Worm (Caenorhabditis elegans): ENCODE data around the gene prp-40.

prp-40 gene

DNA sequence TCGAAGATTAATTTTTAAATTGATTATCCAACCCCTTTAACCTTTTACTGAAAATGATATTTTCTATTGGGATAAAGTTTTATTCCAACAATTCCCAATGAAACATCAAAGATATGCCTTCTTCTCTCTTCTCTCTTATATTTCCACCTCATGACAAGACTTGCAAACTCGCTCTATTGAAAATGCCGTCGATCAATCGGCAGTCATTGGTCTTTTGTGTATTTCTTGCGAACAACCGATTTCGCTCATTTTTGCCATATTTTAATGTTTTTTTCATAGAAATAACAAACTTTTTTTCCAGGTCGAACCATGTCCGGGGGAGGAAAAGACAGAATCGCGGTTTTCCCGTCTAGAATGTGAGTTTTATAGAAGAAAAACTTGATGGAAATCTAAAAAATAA is 14.1 kb upstream of the prp-40 start, which contains the start of gene vha-14 (continued):
- TF ChIP-seq zfp-2 (tag; optimal IDR thresholded peaks at IDR 0.05) (no peak), aha-1 (tag) (peak; percentile 67), egl-43 (GFP tag; IDR thresholded peaks at IDR 0.05) (no peak), ama-1 (optimal IDR thresholded peaks at IDR 0.05) (peak; percentile 43), unc-130 (GFP tag; optimal IDR thresholded peaks at IDR 0.05) (no peak), daf-16 (GFP tag; optimal IDR thresholded peaks at IDR 0.05) (no peak), daf-16 (tag; optimal IDR thresholded peaks at IDR 0.05) (peak; percentile 33), fkh-10 (GFP tag; optimal IDR thresholded peaks at IDR 0.05) (no peak), snpc-4 (tag; optimal IDR thresholded peaks at IDR 0.05) (no peak), nhr-42 (GFP tag; IDR thresholded peaks at IDR 0.05) (no peak)

DNA sequence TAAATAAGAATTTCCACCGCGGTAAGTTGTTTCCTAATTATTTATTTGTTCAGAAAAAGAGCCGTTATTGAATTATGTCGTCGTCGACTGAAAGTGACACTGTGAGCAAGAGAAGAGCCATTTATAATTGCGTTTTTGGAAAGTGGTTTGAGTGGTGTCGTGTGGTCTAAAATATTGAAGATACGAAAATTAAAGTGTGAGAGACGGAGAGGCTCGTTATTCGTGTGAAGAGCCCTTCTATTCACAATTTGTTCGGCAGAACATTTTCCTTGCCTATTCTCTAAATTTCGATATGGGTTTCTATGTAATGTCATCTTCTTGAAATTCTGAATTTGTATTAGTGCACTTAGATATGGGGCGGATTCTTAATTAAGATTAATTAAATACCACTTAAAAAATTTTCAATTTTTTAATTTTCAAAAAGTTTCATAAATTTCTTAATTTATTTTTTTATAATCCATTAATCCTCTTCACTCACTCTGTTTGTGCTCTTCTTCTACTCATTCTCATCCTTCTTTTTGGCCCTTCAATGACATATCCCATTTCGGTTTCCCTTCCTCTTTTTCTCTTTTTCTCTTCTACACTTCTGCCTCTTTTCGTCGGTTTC is 12.0 kb upstream of the prp-40 start:
- TF ChIP-seq nhr-41 (GFP tag; IDR thresholded peaks at IDR 0.05) = no peak
- TF ChIP-seq snpc-1.2 (GFP tag; IDR thresholded peaks at IDR 0.05) = no peak
- TF ChIP-seq jun-1 (tag; optimal IDR thresholded peaks at IDR 0.05) = no peak
- TF ChIP-seq T26A8.4 (GFP tag; IDR thresholded peaks at IDR 0.05) = peak; percentile 67; the same call in 1 of the 2 replicates
- TF ChIP-seq lin-1 (GFP tag; IDR thresholded peaks at IDR 0.05) = peak; percentile 36; the same call in 1 of the 2 replicates
- TF ChIP-seq nhr-25 (tag; optimal IDR thresholded peaks at IDR 0.05; ENCODE audit: borderline replicate concordance, insufficient read depth) = peak; percentile 9
- TF ChIP-seq T20F7.1 (GFP tag; optimal IDR thresholded peaks at IDR 0.05) = peak; percentile 55
- TF ChIP-seq mes-2 (tag; optimal IDR thresholded peaks at IDR 0.05; ENCODE audit: poor library complexity, severe bottlenecking) = peak; percentile 11
- peak; percentile 23 for TF ChIP-seq nhr-111 (GFP tag; optimal IDR thresholded peaks at IDR 0.05)
- peak; percentile 57 for TF ChIP-seq nhr-102 (tag; optimal IDR thresholded peaks at IDR 0.05)
- TF ChIP-seq lir-3 (tag; optimal IDR thresholded peaks at IDR 0.05) = no peak
- TF ChIP-seq duxl-1 (tag; optimal IDR thresholded peaks at IDR 0.05; ENCODE audit: poor library complexity) = no peak
- no peak for TF ChIP-seq lin-15B (tag; optimal IDR thresholded peaks at IDR 0.05)
- TF ChIP-seq dmd-6 (GFP tag; IDR thresholded peaks at IDR 0.05) = 0 out of 2 replicates have a peak, but pooled peaks have one; percentile 6
- TF ChIP-seq dmd-9 (GFP tag; IDR thresholded peaks at IDR 0.05) = 0 out of 2 replicates have a peak, but pooled peaks have one; percentile 10
- TF ChIP-seq zip-11 (GFP tag; IDR thresholded peaks at IDR 0.05) = no peak
- TF ChIP-seq dve-1 (tag; optimal IDR thresholded peaks at IDR 0.05; ENCODE audit: insufficient read depth) = peak; percentile 6
- TF ChIP-seq hmg-1.1 (GFP tag; IDR thresholded peaks at IDR 0.05) = 0 out of 2 replicates have a peak, but pooled peaks have one; percentile 11
- TF ChIP-seq Y48G9A.11 (GFP tag; IDR thresholded peaks at IDR 0.05) = 0 out of 2 replicates have a peak, but pooled peaks have one; percentile 24
- TF ChIP-seq daf-8 (GFP tag; IDR thresholded peaks at IDR 0.05) = no peak
- peak; percentile 9; the same call in 1 of the 2 replicates for TF ChIP-seq pha-4 (GFP tag; IDR thresholded peaks at IDR 0.05)
- no peak for TF ChIP-seq pha-4 (tag; optimal IDR thresholded peaks at IDR 0.05)
- TF ChIP-seq ceh-28 (tag; optimal IDR thresholded peaks at IDR 0.05) = no peak
- peak; percentile 41 for TF ChIP-seq ces-1 (GFP tag; optimal IDR thresholded peaks at IDR 0.05)
- peak; percentile 42 for TF ChIP-seq mep-1 (tag; optimal IDR thresholded peaks at IDR 0.05)
- TF ChIP-seq unc-39 (tag; optimal IDR thresholded peaks at IDR 0.05) = no peak
- peak; percentile 61 for TF ChIP-seq lim-7 (GFP tag; IDR thresholded peaks at IDR 0.05)
- TF ChIP-seq lin-13 (GFP tag; optimal IDR thresholded peaks at IDR 0.05) = peak; percentile 38
- peak; percentile 23 for TF ChIP-seq F10B5.3 (tag; optimal IDR thresholded peaks at IDR 0.05)
- 0 out of 4 replicates have a peak, but pooled peaks of 1 of the 2 experiments have one; percentile 17 for TF ChIP-seq madf-5 (GFP tag; IDR thresholded peaks at IDR 0.05)
- peak; percentile 15 for TF ChIP-seq aha-1 (tag)
- TF ChIP-seq ctbp-1 (GFP tag; IDR thresholded peaks at IDR 0.05) = peak; percentile 55
- peak; percentile 30 for TF ChIP-seq nhr-6 (tag; optimal IDR thresholded peaks at IDR 0.05)
- TF ChIP-seq fkh-10 (GFP tag; optimal IDR thresholded peaks at IDR 0.05) = no peak
- TF ChIP-seq skn-1 (tag; optimal IDR thresholded peaks at IDR 0.05) = no peak
- peak; percentile 92 for TF ChIP-seq ama-1 (optimal IDR thresholded peaks at IDR 0.05)
- TF ChIP-seq F26F4.8 (GFP tag; conservative IDR thresholded peaks at IDR 0.05) = no peak
- peak; percentile 74 for TF ChIP-seq saeg-2 (GFP tag; IDR thresholded peaks at IDR 0.05)
- no peak for TF ChIP-seq ceh-20 (GFP tag; IDR thresholded peaks at IDR 0.05)
- peak; percentile 68 for TF ChIP-seq sdz-12 (GFP tag; optimal IDR thresholded peaks at IDR 0.05)
- TF ChIP-seq dmd-8 (GFP tag; IDR thresholded peaks at IDR 0.05) = no peak
- TF ChIP-seq lin-38 (GFP tag; IDR thresholded peaks at IDR 0.05) = peak; percentile 57
